Fruit fly (Drosophila melanogaster) whole organism, embryonic: ENCODE measurements around the gene Hexo2.

ENCODE experiments used
- ATbp ChIP-seq: fragments of 200-800 bp; sonication (Bioruptor generic); optimal IDR thresholded peaks from 2 replicates; lab custom pipeline; 2017; ENCODE audit warnings: missing biosample characterization, mild to moderate bottlenecking, missing genetic modification characterization, missing genetic modification reagents
- Aef1 ChIP-seq: fragments of 200-800 bp; sonication (Bioruptor generic); IDR thresholded peaks from 3 replicates; pipeline ENCODE4 v1.3.6; 2022; ENCODE audit warnings: missing biosample characterization, missing genetic modification characterization
- B-H1 ChIP-seq: fragments of 200-800 bp; sonication (Bioruptor generic); IDR thresholded peaks from 3 replicates; pipeline ENCODE4 v1.3.6; 2022; ENCODE audit warnings: missing biosample characterization, missing genetic modification characterization
- CG1024 ChIP-seq: fragments of 200-800 bp; sonication (Bioruptor generic); IDR thresholded peaks from 2 replicates; pipeline ENCODE4 v1.3.6; 2022; ENCODE audit warnings: missing biosample characterization, missing genetic modification characterization
- CG10565 ChIP-seq: fragments of 200-800 bp; sonication (Bioruptor generic); optimal IDR thresholded peaks from 3 replicates; lab custom pipeline; 2016; ENCODE audit warnings: missing biosample characterization, mild to moderate bottlenecking, missing genetic modification characterization
- CG13624 ChIP-seq: fragments of 200-800 bp; sonication (Bioruptor generic); optimal IDR thresholded peaks from 2 replicates; lab custom pipeline; 2016; ENCODE audit warnings: missing biosample characterization, missing genetic modification characterization
- CG13894 ChIP-seq: fragments of 200-800 bp; sonication (Bioruptor generic); optimal IDR thresholded peaks from 3 replicates; lab custom pipeline; 2018; ENCODE audit warnings: missing biosample characterization, mild to moderate bottlenecking, missing genetic modification characterization, moderate library complexity
- CG14667 ChIP-seq: fragments of 200-800 bp; sonication (Bioruptor generic); IDR thresholded peaks from 2 replicates; pipeline ENCODE4 v1.3.6; 2022; ENCODE audit warnings: missing biosample characterization, missing genetic modification characterization
- CG14710 ChIP-seq: fragments of 200-800 bp; sonication (Bioruptor generic); optimal IDR thresholded peaks from 3 replicates; lab custom pipeline; 2019; ENCODE audit warnings: missing biosample characterization, mild to moderate bottlenecking, missing genetic modification characterization, moderate library complexity
- CG16779 ChIP-seq: fragments of 200-800 bp; sonication (Bioruptor generic); IDR thresholded peaks from 2 replicates; pipeline ENCODE4 v1.3.6; 2022; ENCODE audit warnings: missing biosample characterization, missing genetic modification characterization
- CG17361 ChIP-seq: fragments of 200-800 bp; sonication (Bioruptor generic); IDR thresholded peaks from 3 replicates; pipeline ENCODE4 v1.3.6; 2022; ENCODE audit warnings: missing biosample characterization, missing genetic modification characterization
- CG17568 ChIP-seq: fragments of 200-800 bp; sonication (Bioruptor generic); optimal IDR thresholded peaks from 2 replicates; lab custom pipeline; 2018; ENCODE audit warnings: missing biosample characterization, mild to moderate bottlenecking, missing genetic modification characterization, moderate library complexity
- CG33213 ChIP-seq: fragments of 200-800 bp; sonication (Bioruptor generic); optimal IDR thresholded peaks from 3 replicates; lab custom pipeline; 2016; ENCODE audit warnings: missing biosample characterization, missing genetic modification characterization
- CG6813 ChIP-seq: fragments of 200-800 bp; sonication (Bioruptor generic); optimal IDR thresholded peaks from 2 replicates; lab custom pipeline; 2017; ENCODE audit warnings: missing biosample characterization, missing genetic modification characterization, mild to moderate bottlenecking, moderate library complexity, missing genetic modification reagents
- CG8924 ChIP-seq: fragments of 200-800 bp; optimal IDR thresholded peaks from 3 replicates; lab custom pipeline; 2019; ENCODE audit warnings: missing biosample characterization, mild to moderate bottlenecking, missing genetic modification characterization, moderate library complexity
- CG9876 ChIP-seq: fragments of 200-800 bp; sonication (Bioruptor generic); optimal IDR thresholded peaks from 2 replicates; lab custom pipeline; 2016; ENCODE audit warnings: missing biosample characterization, missing genetic modification characterization
- Deaf1 ChIP-seq: fragments of 200-800 bp; optimal IDR thresholded peaks from 3 replicates; lab custom pipeline; 2019; ENCODE audit warnings: missing biosample characterization, mild to moderate bottlenecking, missing genetic modification characterization, moderate library complexity
- Ets97D ChIP-seq: fragments of 200-800 bp; sonication (Bioruptor generic); optimal IDR thresholded peaks from 3 replicates; lab custom pipeline; 2016; ENCODE audit warnings: missing biosample characterization, missing genetic modification characterization
- Hmr ChIP-seq: fragments of 200-800 bp; sonication (Bioruptor generic); optimal IDR thresholded peaks from 3 replicates; lab custom pipeline; 2017; ENCODE audit warnings: mild to moderate bottlenecking, missing biosample characterization, missing genetic modification reagents, missing genetic modification characterization
- Lpt ChIP-seq: fragments of >200 bp; optimal IDR thresholded peaks from 2 replicates; lab custom pipeline; 2018; ENCODE audit warnings: missing biosample characterization, missing genetic modification characterization
- NfI ChIP-seq: fragments of 200-800 bp; sonication (Bioruptor generic); optimal IDR thresholded peaks from 3 replicates; lab custom pipeline; 2018; ENCODE audit warnings: missing biosample characterization, mild to moderate bottlenecking, missing genetic modification characterization, moderate library complexity
- Sin3A ChIP-seq: fragments of >200 bp; optimal IDR thresholded peaks from 2 replicates; lab custom pipeline; 2018
- Taf1 ChIP-seq: fragments of 200-800 bp; sonication (Bioruptor generic); IDR thresholded peaks from 2 replicates; pipeline ENCODE4 v1.3.6; 2022; ENCODE audit warnings: missing biosample characterization, missing genetic modification characterization
- abd-A ChIP-seq: fragments of 200-800 bp; sonication (Bioruptor generic); optimal IDR thresholded peaks from 3 replicates; lab custom pipeline; 2019; ENCODE audit warnings: missing biosample characterization, mild to moderate bottlenecking, missing genetic modification characterization, moderate library complexity
- ap ChIP-seq: fragments of 200-800 bp; sonication (Bioruptor generic); IDR thresholded peaks from 2 replicates; pipeline ENCODE4 v1.3.6; 2022; ENCODE audit warnings: missing biosample characterization, missing genetic modification characterization
- az2 ChIP-seq: fragments of 200-800 bp; sonication (Bioruptor generic); optimal IDR thresholded peaks from 3 replicates; lab custom pipeline; 2016; ENCODE audit warnings: missing biosample characterization, missing genetic modification characterization
- bab2 ChIP-seq: fragments of 200-800 bp; sonication (Bioruptor generic); optimal IDR thresholded peaks from 2 replicates; lab custom pipeline; 2016; ENCODE audit warnings: missing biosample characterization, missing genetic modification characterization
- bigmax ChIP-seq: fragments of 200-800 bp; sonication (Bioruptor generic); optimal IDR thresholded peaks from 2 replicates; lab custom pipeline; 2018; ENCODE audit warnings: missing biosample characterization, mild to moderate bottlenecking, missing genetic modification characterization
- chinmo ChIP-seq: fragments of 200-800 bp; sonication (Bioruptor generic); IDR thresholded peaks from 4 replicates; pipeline ENCODE4 v1.3.6; 2022; ENCODE audit warnings: missing biosample characterization, missing genetic modification characterization; ENCODE audit not compliant: partially characterized antibody
- crol ChIP-seq: fragments of 200-800 bp; sonication (Bioruptor generic); IDR thresholded peaks from 2 replicates; pipeline ENCODE4 v1.3.6; 2022; ENCODE audit warnings: missing biosample characterization, missing genetic modification characterization
- ems ChIP-seq: fragments of 200-800 bp; sonication (Bioruptor generic); optimal IDR thresholded peaks from 3 replicates; lab custom pipeline; 2016; ENCODE audit warnings: missing biosample characterization, missing genetic modification characterization
- exex ChIP-seq: fragments of 200-800 bp; sonication (Bioruptor generic); optimal IDR thresholded peaks from 4 replicates; lab custom pipeline; 2018; ENCODE audit warnings: missing biosample characterization, mild to moderate bottlenecking, missing genetic modification characterization, moderate library complexity
- gce ChIP-seq: fragments of 200-800 bp; sonication (Bioruptor generic); IDR thresholded peaks from 3 replicates; pipeline ENCODE4 v1.3.6; 2022; ENCODE audit warnings: missing biosample characterization, missing genetic modification characterization
- gsb ChIP-seq: fragments of 200-800 bp; sonication (Bioruptor generic); IDR thresholded peaks from 2 replicates; pipeline ENCODE4 v1.3.6; 2022; ENCODE audit warnings: missing biosample characterization, missing genetic modification characterization
- hkb ChIP-seq, 2 experiments: fragments of 200-800 bp in 1 of 2; fragments of >200 bp in 1 of 2; sonication (Bioruptor generic) in 1 of 2; IDR thresholded peaks in 1 of 2; optimal IDR thresholded peaks in 1 of 2; 2 replicates each; pipeline versions ENCODE4 v1.3.6 to Lab custom; 2017 to 2022; ENCODE audit warnings: missing biosample characterization in 1 of 2, missing genetic modification characterization in 1 of 2
- kni ChIP-seq: fragments of 200-800 bp; sonication (Bioruptor generic); optimal IDR thresholded peaks from 3 replicates; lab custom pipeline; 2017; ENCODE audit warnings: mild to moderate bottlenecking, missing biosample characterization, missing genetic modification reagents, missing genetic modification characterization
- lilli ChIP-seq: fragments of 200-800 bp; sonication (Bioruptor generic); optimal IDR thresholded peaks from 3 replicates; lab custom pipeline; 2016; ENCODE audit warnings: missing biosample characterization, missing genetic modification characterization
- luna ChIP-seq: fragments of 200-800 bp; sonication (Bioruptor generic); optimal IDR thresholded peaks from 2 replicates; lab custom pipeline; 2016; ENCODE audit warnings: missing biosample characterization, missing genetic modification characterization
- prd ChIP-seq, 3 experiments: fragments of >200 bp in 2 of 3; fragments of 200-800 bp in 1 of 3; sonication (Bioruptor generic) in 1 of 3; optimal IDR thresholded peaks in 2 of 3; IDR thresholded peaks in 1 of 3; 2 replicates in 2 of 3; 3 replicates in 1 of 3; pipeline versions ENCODE4 v1.3.6 to Lab custom; 2017 to 2022; ENCODE audit warnings: missing biosample characterization in 1 of 3, missing genetic modification characterization in 1 of 3
- pros ChIP-seq: fragments of 200-800 bp; sonication (Bioruptor generic); optimal IDR thresholded peaks from 3 replicates; lab custom pipeline; 2019; ENCODE audit warnings: missing biosample characterization, mild to moderate bottlenecking, missing genetic modification characterization, moderate library complexity
- psq ChIP-seq: fragments of 200-800 bp; sonication (Bioruptor generic); optimal IDR thresholded peaks from 2 replicates; lab custom pipeline; 2017; ENCODE audit warnings: missing biosample characterization, missing genetic modification characterization
- row ChIP-seq: fragments of 200-800 bp; sonication (Bioruptor generic); IDR thresholded peaks from 3 replicates; pipeline ENCODE4 v1.3.6; 2022; ENCODE audit warnings: missing biosample characterization, missing genetic modification characterization
- sc ChIP-seq, 3 experiments: fragments of >200 bp in 2 of 3; fragments of 200-800 bp in 1 of 3; sonication (Bioruptor generic) in 1 of 3; optimal IDR thresholded peaks; 2 replicates in 2 of 3; 3 replicates in 1 of 3; lab custom pipeline; 2017; ENCODE audit warnings: mild to moderate bottlenecking in 1 of 3, missing biosample characterization in 1 of 3, missing genetic modification characterization in 1 of 3, missing genetic modification reagents in 1 of 3
- sens ChIP-seq: fragments of 200-800 bp; sonication (Bioruptor generic); peaks from one replicate; lab custom pipeline; 2016; ENCODE audit warnings: missing biosample characterization, missing genetic modification characterization
- sima ChIP-seq: fragments of 200-800 bp; sonication (Bioruptor generic); optimal IDR thresholded peaks from 2 replicates; lab custom pipeline; 2016; ENCODE audit warnings: missing biosample characterization, missing genetic modification characterization
- vvl ChIP-seq: fragments of 200-800 bp; sonication (Bioruptor generic); IDR thresholded peaks from 2 replicates; pipeline ENCODE4 v1.3.6; 2022; ENCODE audit warnings: missing biosample characterization, missing genetic modification characterization
- zen ChIP-seq: fragments of 200-800 bp; sonication (Bioruptor generic); optimal IDR thresholded peaks from 3 replicates; lab custom pipeline; 2018; ENCODE audit warnings: missing biosample characterization, mild to moderate bottlenecking, missing genetic modification characterization, moderate library complexity

Gene Hexo2

dm6 chrX:8714064-8715046, 4.9 kb downstream of the Hexo2 start, which contains the start of the genes CG2004 and CG1785 (continued):
- TF ChIP-seq CG1024 (GFP tag; lab: Robert Waterston, UW) = peak; percentile 83
- TF ChIP-seq Taf1 (GFP tag; lab: Robert Waterston, UW) = peak; percentile 90
- TF ChIP-seq CG14710 (tag; lab: Kevin White, UChicago) = peak; percentile 92
- no peak for TF ChIP-seq sc (optimal IDR thresholded peaks at IDR 0.05; lab: Kevin White, UChicago)
- peak; percentile 75 for TF ChIP-seq sc (GFP tag; optimal IDR thresholded peaks at IDR 0.05; lab: Kevin White, UChicago)
- peak; percentile 93 for TF ChIP-seq Aef1 (GFP tag; lab: Robert Waterston, UW)
- TF ChIP-seq gce (GFP tag; lab: Robert Waterston, UW) = peak; percentile 82; the same call in 2 of the 3 replicates
- peak; percentile 89 for TF ChIP-seq ap
- TF ChIP-seq exex = peak; percentile 29
- peak; percentile 96 for TF ChIP-seq sens
- no peak for TF ChIP-seq bigmax (GFP tag; lab: Kevin White, UChicago)
- TF ChIP-seq Sin3A = peak; percentile 84
- TF ChIP-seq abd-A (tag; lab: Kevin White, UChicago) = peak; percentile 67
- peak; percentile 96 for TF ChIP-seq vvl
- no peak for TF ChIP-seq pros
- peak; percentile 61 for TF ChIP-seq CG10565
- peak; percentile 97 for TF ChIP-seq row
- TF ChIP-seq ATbp (GFP tag; lab: Kevin White, UChicago) = peak; percentile 80
- TF ChIP-seq zen (tag; lab: Kevin White, UChicago) = peak; percentile 90
- TF ChIP-seq CG13624 (GFP tag; lab: Kevin White, UChicago) = peak; percentile 62
- no peak for TF ChIP-seq Lpt
- no peak for TF ChIP-seq luna (GFP tag; lab: Kevin White, UChicago)
- TF ChIP-seq NfI (GFP tag; lab: Kevin White, UChicago) = peak; percentile 92
- peak; percentile 89 for TF ChIP-seq kni
- TF ChIP-seq CG17568 (GFP tag; lab: Kevin White, UChicago) = no peak
- peak; percentile 77 for TF ChIP-seq psq (GFP tag; lab: Kevin White, UChicago)
- no peak for TF ChIP-seq prd (optimal IDR thresholded peaks at IDR 0.05; lab: Kevin White, UChicago)
- peak; percentile 97 for TF ChIP-seq prd (GFP tag; IDR thresholded peaks at IDR 0.05; lab: Robert Waterston, UW)
- TF ChIP-seq CG16779 (GFP tag; lab: Robert Waterston, UW) = peak; percentile 90
- peak; percentile 94 for TF ChIP-seq CG17361 (GFP tag; lab: Robert Waterston, UW)
- 0 out of 4 replicates have a peak, but pooled peaks have one; percentile 44 for TF ChIP-seq chinmo
- peak; percentile 91 for TF ChIP-seq CG8924
- peak; percentile 55 for TF ChIP-seq CG9876 (GFP tag; lab: Kevin White, UChicago)
- peak; percentile 58 for TF ChIP-seq Deaf1 (tag; lab: Kevin White, UChicago)
- peak; percentile 96 for TF ChIP-seq lilli (GFP tag; lab: Kevin White, UChicago)
- peak; percentile 89 for TF ChIP-seq CG13894 (tag; lab: Kevin White, UChicago)
- peak; percentile 86 for TF ChIP-seq B-H1 (GFP tag; lab: Robert Waterston, UW)
- TF ChIP-seq CG14667 (GFP tag; lab: Robert Waterston, UW) = peak; percentile 93
- TF ChIP-seq CG33213 (GFP tag; lab: Kevin White, UChicago) = peak; percentile 79
- peak; percentile 49 for TF ChIP-seq CG6813 (GFP tag; lab: Kevin White, UChicago)
- TF ChIP-seq Hmr (GFP tag; lab: Kevin White, UChicago) = peak; percentile 92
- peak; percentile 43 for TF ChIP-seq sima (GFP tag; lab: Kevin White, UChicago)
- peak; percentile 74 for TF ChIP-seq hkb (optimal IDR thresholded peaks at IDR 0.05; lab: Kevin White, UChicago)
- peak; percentile 92 for TF ChIP-seq hkb (GFP tag; IDR thresholded peaks at IDR 0.05; lab: Robert Waterston, UW)
- TF ChIP-seq crol (GFP tag; lab: Robert Waterston, UW) = peak; percentile 32; the same call in 1 of the 2 replicates
- TF ChIP-seq ems (GFP tag; lab: Kevin White, UChicago) = peak; percentile 90
- TF ChIP-seq az2 = peak; percentile 93
- TF ChIP-seq gsb = peak; percentile 86
- TF ChIP-seq bab2 = peak; percentile 27
- TF ChIP-seq Ets97D (GFP tag; lab: Kevin White, UChicago) = peak; percentile 60
